Comparison of ENCODE assay signal across 5 worm cellular contexts in the genomic region with DNA sequence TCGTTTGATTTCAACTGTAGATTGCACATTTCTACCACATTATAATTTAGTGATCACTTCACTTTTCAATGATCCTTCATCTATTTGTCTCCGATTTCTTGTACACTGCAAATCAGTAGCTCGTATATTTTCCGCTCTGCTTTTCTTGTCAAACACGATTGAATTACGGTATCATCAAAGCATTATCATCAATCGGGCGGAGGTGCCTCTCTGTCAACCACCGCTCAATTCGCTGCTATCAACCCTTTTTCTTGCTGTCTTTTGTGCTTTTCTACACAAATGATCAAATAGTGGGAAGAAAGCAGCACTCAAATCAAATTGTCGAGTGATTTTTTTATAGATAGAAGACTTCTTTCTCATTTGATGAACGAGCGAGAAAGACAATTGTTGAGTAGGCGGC.
TF ChIP-seq lines count a peak whose summit lies in the region.

No protein-coding gene starts in this region.

TF ChIP-seq in whole organism, L1 larva, 84 proteins besides CTCF, POLR2A, EP300 and RAD21:
- TF ChIP-seq elt-2 (tag; optimal IDR thresholded peaks at IDR 0.05; lab: Kevin White, UChicago) (peak; percentile 14), tbx-2 (tag; optimal IDR thresholded peaks at IDR 0.05; lab: Kevin White, UChicago) (peak; percentile 47), hlh-4 (tag; optimal IDR thresholded peaks at IDR 0.05; lab: Kevin White, UChicago) (no peak), mab-9 (GFP tag; IDR thresholded peaks at IDR 0.05; lab: Robert Waterston, UW) (no peak), unc-30 (tag; optimal IDR thresholded peaks at IDR 0.05; lab: Kevin White, UChicago) (no peak)

TF ChIP-seq in whole organism, L2 larva, 48 proteins besides CTCF, POLR2A, EP300 and RAD21:
- peak; percentile 28 for TF ChIP-seq fos-1 (tag; optimal IDR thresholded peaks at IDR 0.05; lab: Kevin White, UChicago)
- TF ChIP-seq lsy-2 (tag; optimal IDR thresholded peaks at IDR 0.05; lab: Kevin White, UChicago): no peak

TF ChIP-seq in whole organism, L3 larva, 47 proteins besides CTCF, POLR2A, EP300 and RAD21:
- TF ChIP-seq unc-62 (GFP tag; optimal IDR thresholded peaks at IDR 0.05; lab: Kevin White, UChicago) (no peak), elt-2 (tag; optimal IDR thresholded peaks at IDR 0.05; lab: Kevin White, UChicago) (peak; percentile 63)

TF ChIP-seq in whole organism, L4 larva, 104 proteins besides CTCF, POLR2A, EP300 and RAD21:
- TF ChIP-seq ceh-82 (tag; optimal IDR thresholded peaks at IDR 0.05; lab: Kevin White, UChicago): no peak
- TF ChIP-seq ZK546.5 (tag; optimal IDR thresholded peaks at IDR 0.05; lab: Kevin White, UChicago): no peak
- TF ChIP-seq lin-29 (GFP tag; IDR thresholded peaks at IDR 0.05; lab: Robert Waterston, UW): no peak
- peak; percentile 50 for TF ChIP-seq hlh-11 (tag; optimal IDR thresholded peaks at IDR 0.05; lab: Kevin White, UChicago)
- TF ChIP-seq php-3 (GFP tag; IDR thresholded peaks at IDR 0.05; lab: Robert Waterston, UW): peak; percentile 43; the same call in 1 of the 2 replicates
- no peak for TF ChIP-seq nhr-41 (GFP tag; IDR thresholded peaks at IDR 0.05; lab: Robert Waterston, UW)
- TF ChIP-seq pqm-1 (tag; optimal IDR thresholded peaks at IDR 0.05; lab: Kevin White, UChicago): peak; percentile 69
- peak in 1 of 2 experiments; percentile 94 for TF ChIP-seq unc-62 (GFP tag; optimal IDR thresholded peaks at IDR 0.05 in 1 of 2; lab: Kevin White, UChicago)
- TF ChIP-seq unc-62 (tag; optimal IDR thresholded peaks at IDR 0.05; lab: Kevin White, UChicago): no peak
- TF ChIP-seq daf-16 (GFP tag; optimal IDR thresholded peaks at IDR 0.05; lab: Kevin White, UChicago): no peak
- peak; percentile 31 for TF ChIP-seq daf-16 (tag; optimal IDR thresholded peaks at IDR 0.05; lab: Kevin White, UChicago)
- peak; percentile 69 for TF ChIP-seq dmd-6 (GFP tag; IDR thresholded peaks at IDR 0.05; lab: Robert Waterston, UW)
- TF ChIP-seq aha-1 (tag; lab: Kevin White, UChicago): peak; percentile 37

TF ChIP-seq in whole organism, young adult, 124 proteins besides CTCF, POLR2A, EP300 and RAD21:
- TF ChIP-seq snpc-3.4 (tag; optimal IDR thresholded peaks at IDR 0.05; lab: Kevin White, UChicago): no peak
- no peak for TF ChIP-seq let-526 (GFP tag; IDR thresholded peaks at IDR 0.05; lab: Robert Waterston, UW)
- TF ChIP-seq egl-18 (GFP tag; IDR thresholded peaks at IDR 0.05; lab: Robert Waterston, UW): no peak
- no peak for TF ChIP-seq hsf-1 (GFP tag; IDR thresholded peaks at IDR 0.05; lab: Robert Waterston, UW)
- TF ChIP-seq nfyb-1 (GFP tag; IDR thresholded peaks at IDR 0.05; lab: Robert Waterston, UW): no peak
- TF ChIP-seq tlf-1 (GFP tag; optimal IDR thresholded peaks at IDR 0.05; lab: Kevin White, UChicago): no peak
- peak; percentile 16 for TF ChIP-seq ets-4 (GFP tag; optimal IDR thresholded peaks at IDR 0.05; lab: Kevin White, UChicago)
- TF ChIP-seq sea-2 (GFP tag; IDR thresholded peaks at IDR 0.05; lab: Robert Waterston, UW): no peak
- no peak for TF ChIP-seq lag-1 (GFP tag; IDR thresholded peaks at IDR 0.05; lab: Robert Waterston, UW)
- no peak for TF ChIP-seq T07F8.4 (tag; optimal IDR thresholded peaks at IDR 0.05; lab: Kevin White, UChicago)
- no peak for TF ChIP-seq sptf-2 (GFP tag; optimal IDR thresholded peaks at IDR 0.05; lab: Kevin White, UChicago)
- TF ChIP-seq ceh-91 (GFP tag; IDR thresholded peaks at IDR 0.05; lab: Robert Waterston, UW): no peak
- TF ChIP-seq let-607 (tag; optimal IDR thresholded peaks at IDR 0.05; lab: Kevin White, UChicago): peak in 1 of 2 experiments; percentile 8
- TF ChIP-seq ztf-25 (GFP tag; IDR thresholded peaks at IDR 0.05; lab: Robert Waterston, UW): no peak
- TF ChIP-seq ztf-28 (GFP tag; IDR thresholded peaks at IDR 0.05; lab: Robert Waterston, UW): no peak
- no peak for TF ChIP-seq Y53G8AR.9 (GFP tag; conservative IDR thresholded peaks at IDR 0.05; lab: Robert Waterston, UW)
- no peak for TF ChIP-seq attf-5 (GFP tag; optimal IDR thresholded peaks at IDR 0.05; lab: Kevin White, UChicago)
- no peak for TF ChIP-seq ztf-18 (tag; optimal IDR thresholded peaks at IDR 0.05; lab: Kevin White, UChicago)
- peak; percentile 89 for TF ChIP-seq nhr-80 (tag; optimal IDR thresholded peaks at IDR 0.05; lab: Kevin White, UChicago)
- no peak for TF ChIP-seq ceh-27 (GFP tag; optimal IDR thresholded peaks at IDR 0.05; lab: Kevin White, UChicago)
- no peak for TF ChIP-seq F23B12.7 (tag; optimal IDR thresholded peaks at IDR 0.05; lab: Kevin White, UChicago; ENCODE audit: insufficient read depth)
- TF ChIP-seq ceh-100 (GFP tag; IDR thresholded peaks at IDR 0.05; lab: Robert Waterston, UW): no peak
- no peak for TF ChIP-seq rpc-1 (optimal IDR thresholded peaks at IDR 0.05; lab: Kevin White, UChicago)
- no peak for TF ChIP-seq rpc-1 (tag; optimal IDR thresholded peaks at IDR 0.05; lab: Kevin White, UChicago)
- no peak for TF ChIP-seq madf-10 (tag; optimal IDR thresholded peaks at IDR 0.05; lab: Kevin White, UChicago)
- no peak for TF ChIP-seq ztf-26 (tag; optimal IDR thresholded peaks at IDR 0.05; lab: Kevin White, UChicago)
- no peak for TF ChIP-seq hlh-26 (GFP tag; conservative IDR thresholded peaks at IDR 0.05; lab: Robert Waterston, UW)
